Fruit fly (Drosophila melanogaster): ENCODE measurements around the gene asun.

Gene asun

dm6 chr3R:16244241-16244977, 19.7 kb upstream of the asun start:
- TF ChIP-seq usp (GFP tag; optimal IDR thresholded peaks at IDR 0.05) (no peak), Dll (optimal IDR thresholded peaks at IDR 0.05) (peak; percentile 67)

dm6 chr3R:16245298-16246098, 18.6 kb upstream of the asun start:
- peak; percentile 72 for TF ChIP-seq Dll (optimal IDR thresholded peaks at IDR 0.05)
- no peak for TF ChIP-seq usp (GFP tag; optimal IDR thresholded peaks at IDR 0.05)

- no peak for TF ChIP-seq Dll (optimal IDR thresholded peaks at IDR 0.05)
- no peak for TF ChIP-seq CG8478 (optimal IDR thresholded peaks at IDR 0.05)
- TF ChIP-seq psq (optimal IDR thresholded peaks at IDR 0.05): no peak
- no peak for TF ChIP-seq pan (optimal IDR thresholded peaks at IDR 0.05)
Observed at dm6 chr3R:16247027-16247426, 17.0 kb upstream of the asun start.

dm6 chr3R:16247609-16248499, 16.2 kb upstream of the asun start:
- TF ChIP-seq CG8478 (optimal IDR thresholded peaks at IDR 0.05) (no peak), pan (optimal IDR thresholded peaks at IDR 0.05) (no peak), EcR (GFP tag; optimal IDR thresholded peaks at IDR 0.05) (no peak)

- no peak for TF ChIP-seq EcR (GFP tag; optimal IDR thresholded peaks at IDR 0.05)
- TF ChIP-seq CG8478 (optimal IDR thresholded peaks at IDR 0.05): no peak
- no peak for TF ChIP-seq pan (optimal IDR thresholded peaks at IDR 0.05)
- no peak for TF ChIP-seq psq (optimal IDR thresholded peaks at IDR 0.05)
- TF ChIP-seq usp (GFP tag; optimal IDR thresholded peaks at IDR 0.05): no peak
- TF ChIP-seq Dll (optimal IDR thresholded peaks at IDR 0.05): no peak
Observed at dm6 chr3R:16248500-16249025, 15.5 kb upstream of the asun start.

dm6 chr3R:16249510-16249828, 14.6 kb upstream of the asun start:
- no peak for TF ChIP-seq usp (GFP tag; optimal IDR thresholded peaks at IDR 0.05)
- no peak for TF ChIP-seq pan (optimal IDR thresholded peaks at IDR 0.05)
- TF ChIP-seq EcR (GFP tag; optimal IDR thresholded peaks at IDR 0.05): no peak
- TF ChIP-seq Dll (optimal IDR thresholded peaks at IDR 0.05): no peak
- no peak for TF ChIP-seq CG8478 (optimal IDR thresholded peaks at IDR 0.05)
- no peak for TF ChIP-seq psq (optimal IDR thresholded peaks at IDR 0.05)

dm6 chr3R:16249829-16250814, 13.9 kb upstream of the asun start:
- TF ChIP-seq pan (optimal IDR thresholded peaks at IDR 0.05): peak; percentile 62
- TF ChIP-seq psq (optimal IDR thresholded peaks at IDR 0.05): no peak
- TF ChIP-seq EcR (GFP tag; optimal IDR thresholded peaks at IDR 0.05): peak in 1 of 2 experiments; percentile 79
- peak; percentile 1 for TF ChIP-seq Dll (optimal IDR thresholded peaks at IDR 0.05)

dm6 chr3R:16251270-16251925, 12.7 kb upstream of the asun start:
- TF ChIP-seq psq (optimal IDR thresholded peaks at IDR 0.05): no peak
- TF ChIP-seq pan (optimal IDR thresholded peaks at IDR 0.05): no peak
- TF ChIP-seq Dll (optimal IDR thresholded peaks at IDR 0.05): no peak
- TF ChIP-seq EcR (GFP tag; optimal IDR thresholded peaks at IDR 0.05): no peak
- TF ChIP-seq usp (GFP tag; optimal IDR thresholded peaks at IDR 0.05): no peak
- no peak for TF ChIP-seq CG8478 (optimal IDR thresholded peaks at IDR 0.05)

dm6 chr3R:16251926-16252287, 12.2 kb upstream of the asun start:
- TF ChIP-seq usp (GFP tag; optimal IDR thresholded peaks at IDR 0.05) (no peak), Dll (optimal IDR thresholded peaks at IDR 0.05) (peak; percentile 25), EcR (GFP tag; optimal IDR thresholded peaks at IDR 0.05) (no peak), psq (optimal IDR thresholded peaks at IDR 0.05) (no peak)

dm6 chr3R:16252898-16253412, 11.1 kb upstream of the asun start:
- TF ChIP-seq Dll (optimal IDR thresholded peaks at IDR 0.05) (no peak), pan (optimal IDR thresholded peaks at IDR 0.05) (no peak), psq (optimal IDR thresholded peaks at IDR 0.05) (no peak), EcR (GFP tag; optimal IDR thresholded peaks at IDR 0.05) (no peak), usp (GFP tag; optimal IDR thresholded peaks at IDR 0.05) (no peak), CG8478 (optimal IDR thresholded peaks at IDR 0.05) (no peak)

- TF ChIP-seq CG8478 (optimal IDR thresholded peaks at IDR 0.05) (no peak), EcR (GFP tag; optimal IDR thresholded peaks at IDR 0.05) (no peak), pan (optimal IDR thresholded peaks at IDR 0.05) (no peak), psq (optimal IDR thresholded peaks at IDR 0.05) (no peak), usp (GFP tag; optimal IDR thresholded peaks at IDR 0.05) (no peak), Dll (optimal IDR thresholded peaks at IDR 0.05) (no peak)
Observed at dm6 chr3R:16253427-16253883, 10.6 kb upstream of the asun start.

All from whole organism.